Worm (Caenorhabditis elegans) whole organism, L4 larva: ENCODE results near the gene fipr-4.

ENCODE experiments used
- F26F4.8 ChIP-seq: fragments of 200-800 bp; sonication (Bioruptor generic); conservative IDR thresholded peaks from 2 replicates; pipeline ENCODE4 v1.3.6; 2022; ENCODE audit warnings: missing genetic modification characterization, missing compliant biosample characterization
- F37D6.2 ChIP-seq: sonication (generic microtip); optimal IDR thresholded peaks from 2 replicates; lab custom pipeline; 2016; ENCODE audit warnings: mild to moderate bottlenecking, missing genetic modification characterization, missing compliant biosample characterization
- R02D3.7 ChIP-seq: fragments of 150-350 bp; sonication (generic microtip); optimal IDR thresholded peaks from 3 replicates; lab custom pipeline; 2014; ENCODE audit warnings: missing biosample characterization, missing genetic modification characterization
- T26A8.4 ChIP-seq: fragments of 200-800 bp; sonication (Bioruptor generic); IDR thresholded peaks from 2 replicates; pipeline ENCODE4 v1.3.6; 2022; ENCODE audit warnings: missing genetic modification characterization, missing compliant biosample characterization
- Y5F2A.4 ChIP-seq: fragments of 200-800 bp; sonication (Bioruptor generic); optimal IDR thresholded peaks from 2 replicates; lab custom pipeline; 2018; ENCODE audit warnings: mild to moderate bottlenecking, missing genetic modification characterization, missing compliant biosample characterization
- ZK546.5 ChIP-seq, 2 experiments: sonication (generic microtip); optimal IDR thresholded peaks; 2 replicates each; lab custom pipeline; 2017; ENCODE audit warnings: missing biosample characterization in 2 of 2, missing genetic modification characterization in 2 of 2
- aha-1 ChIP-seq: fragments of 150-350 bp; peaks from one replicate; lab custom pipeline; 2014; ENCODE audit warnings: missing biosample characterization, missing genetic modification characterization
- aly-2 ChIP-seq: sonication (generic microtip); optimal IDR thresholded peaks from 2 replicates; lab custom pipeline; 2018; ENCODE audit warnings: missing biosample characterization, missing genetic modification characterization
- ama-1 ChIP-seq: fragments of 150-350 bp; optimal IDR thresholded peaks from 2 replicates; lab custom pipeline; 2014; ENCODE audit warnings: inconsistent platforms, mixed read lengths
- ceh-20 ChIP-seq: fragments of 200-800 bp; sonication (Bioruptor generic); IDR thresholded peaks from 2 replicates; pipeline ENCODE4 v1.3.6; 2022; ENCODE audit warnings: missing genetic modification reagents, missing genetic modification characterization, missing compliant biosample characterization
- ceh-28 ChIP-seq: fragments of 150-350 bp; optimal IDR thresholded peaks from 2 replicates; lab custom pipeline; 2014; ENCODE audit warnings: missing biosample characterization, missing genetic modification reagents, missing genetic modification characterization
- ceh-44 ChIP-seq: fragments of 200-800 bp; sonication (Bioruptor generic); IDR thresholded peaks from 2 replicates; pipeline ENCODE4 v1.3.6; 2022; ENCODE audit warnings: missing genetic modification reagents, missing genetic modification characterization, missing compliant biosample characterization
- ceh-82 ChIP-seq: sonication (generic microtip); optimal IDR thresholded peaks from 2 replicates; lab custom pipeline; 2017; ENCODE audit warnings: missing biosample characterization, missing genetic modification characterization
- daf-16 ChIP-seq, 3 experiments: sonication (generic microtip); optimal IDR thresholded peaks; 2 replicates each; lab custom pipeline; 2016 to 2017; ENCODE audit warnings: missing genetic modification characterization in 3 of 3, missing genetic modification reagents in 3 of 3, mild to moderate bottlenecking in 2 of 3, missing compliant biosample characterization in 2 of 3, missing biosample characterization in 1 of 3, moderate library complexity in 1 of 3
- daf-8 ChIP-seq: fragments of 200-800 bp; sonication (Bioruptor generic); IDR thresholded peaks from 2 replicates; pipeline ENCODE4 v1.3.6; 2022; ENCODE audit warnings: missing genetic modification characterization, missing compliant biosample characterization
- dmd-6 ChIP-seq: fragments of 200-800 bp; sonication (Bioruptor generic); IDR thresholded peaks from 2 replicates; pipeline ENCODE4 v1.3.6; 2022; ENCODE audit warnings: missing genetic modification reagents, missing genetic modification characterization, missing compliant biosample characterization
- dve-1 ChIP-seq: sonication (generic microtip); optimal IDR thresholded peaks from 2 replicates; lab custom pipeline; 2017; ENCODE audit warnings: antibody characterized with exemption, mild to moderate bottlenecking, missing genetic modification characterization, missing compliant biosample characterization; ENCODE audit not compliant: insufficient read depth
- egl-43 ChIP-seq: fragments of 200-800 bp; sonication (Bioruptor generic); IDR thresholded peaks from 2 replicates; pipeline ENCODE4 v1.3.6; 2022; ENCODE audit warnings: missing genetic modification reagents, missing genetic modification characterization, missing compliant biosample characterization
- fos-1 ChIP-seq: fragments of 150-350 bp; optimal IDR thresholded peaks from 2 replicates; lab custom pipeline; 2014; ENCODE audit warnings: missing biosample characterization, missing genetic modification characterization
- hlh-30 ChIP-seq: sonication (generic microtip); optimal IDR thresholded peaks from 2 replicates; lab custom pipeline; 2017; ENCODE audit warnings: antibody characterized with exemption, mild to moderate bottlenecking, missing genetic modification characterization, missing compliant biosample characterization; ENCODE audit not compliant: insufficient read depth
- lsy-2 ChIP-seq, 2 experiments: fragments of 150-350 bp in 1 of 2; sonication (generic microtip) in 1 of 2; optimal IDR thresholded peaks; 2 replicates each; lab custom pipeline; 2014 to 2017; ENCODE audit warnings: missing biosample characterization in 2 of 2, missing genetic modification characterization in 2 of 2
- madf-5 ChIP-seq, 2 experiments: fragments of 200-800 bp; sonication (Bioruptor generic); IDR thresholded peaks; 2 replicates each; pipeline ENCODE4 v1.3.6; 2022; ENCODE audit warnings: missing compliant biosample characterization in 2 of 2, missing genetic modification characterization in 2 of 2
- mdl-1 ChIP-seq, 2 experiments: fragments of 150-350 bp in 1 of 2; sonication (generic microtip) in 1 of 2; optimal IDR thresholded peaks; 2 replicates each; lab custom pipeline; 2014 to 2017; ENCODE audit warnings: missing biosample characterization in 2 of 2, missing genetic modification characterization in 2 of 2
- mep-1 ChIP-seq: fragments of 150-350 bp; sonication (generic microtip); optimal IDR thresholded peaks from 3 replicates; lab custom pipeline; 2014; ENCODE audit warnings: missing biosample characterization, missing genetic modification characterization
- mes-2 ChIP-seq: sonication (generic microtip); optimal IDR thresholded peaks from 2 replicates; lab custom pipeline; 2016; ENCODE audit warnings: missing genotype, mild to moderate bottlenecking, missing genetic modification characterization, missing compliant biosample characterization; ENCODE audit not compliant: poor library complexity, severe bottlenecking
- nhr-11 ChIP-seq: fragments of 150-350 bp; optimal IDR thresholded peaks from 2 replicates; lab custom pipeline; 2014; ENCODE audit warnings: missing biosample characterization, missing genetic modification characterization
- nhr-25 ChIP-seq: sonication (generic microtip); optimal IDR thresholded peaks from 2 replicates; lab custom pipeline; 2017; ENCODE audit warnings: missing genetic modification characterization, mild to moderate bottlenecking, missing compliant biosample characterization, antibody characterized with exemption, moderate library complexity, borderline replicate concordance; ENCODE audit not compliant: insufficient read depth
- nhr-28 ChIP-seq: fragments of 150-350 bp; optimal IDR thresholded peaks from 2 replicates; lab custom pipeline; 2014; ENCODE audit warnings: missing biosample characterization, missing genetic modification characterization
- nhr-42 ChIP-seq: fragments of 200-800 bp; sonication (Bioruptor generic); IDR thresholded peaks from 2 replicates; pipeline ENCODE4 v1.3.6; 2022; ENCODE audit warnings: missing genetic modification characterization, missing compliant biosample characterization
- nhr-48 ChIP-seq: sonication (generic microtip); optimal IDR thresholded peaks from 2 replicates; lab custom pipeline; 2016; ENCODE audit warnings: mild to moderate bottlenecking, missing genetic modification characterization, missing compliant biosample characterization
- nhr-76 ChIP-seq: fragments of 150-350 bp; optimal IDR thresholded peaks from 2 replicates; lab custom pipeline; 2014; ENCODE audit warnings: missing biosample characterization, missing genetic modification characterization
- php-3 ChIP-seq: fragments of 200-800 bp; sonication (Bioruptor generic); IDR thresholded peaks from 2 replicates; pipeline ENCODE4 v1.3.6; 2022; ENCODE audit warnings: missing genetic modification reagents, missing genetic modification characterization, missing compliant biosample characterization
- rbr-2 ChIP-seq: sonication (generic microtip); optimal IDR thresholded peaks from 2 replicates; lab custom pipeline; 2016; ENCODE audit warnings: missing genotype, missing genetic modification characterization, missing compliant biosample characterization
- sdz-12 ChIP-seq: fragments of 200-800 bp; sonication (Bioruptor generic); optimal IDR thresholded peaks from 2 replicates; lab custom pipeline; 2018; ENCODE audit warnings: mild to moderate bottlenecking, missing genetic modification characterization, missing compliant biosample characterization
- snpc-1.2 ChIP-seq: fragments of 200-800 bp; sonication (Bioruptor generic); IDR thresholded peaks from 2 replicates; pipeline ENCODE4 v1.3.6; 2022; ENCODE audit warnings: missing genetic modification reagents, missing genetic modification characterization, missing compliant biosample characterization
- spr-3 ChIP-seq: fragments of 200-800 bp; sonication (Bioruptor generic); optimal IDR thresholded peaks from 2 replicates; lab custom pipeline; 2018; ENCODE audit warnings: mild to moderate bottlenecking, missing genetic modification characterization, missing compliant biosample characterization
- unc-130 ChIP-seq: sonication (generic microtip); optimal IDR thresholded peaks from 2 replicates; lab custom pipeline; 2016; ENCODE audit warnings: missing genetic modification reagents, missing genetic modification characterization, missing compliant biosample characterization
- unc-39 ChIP-seq: sonication (generic microtip); optimal IDR thresholded peaks from 2 replicates; lab custom pipeline; 2017; ENCODE audit warnings: missing biosample characterization, missing genetic modification characterization
- unc-62 ChIP-seq, 3 experiments: fragments of 150-350 bp in 1 of 3; sonication (generic microtip); optimal IDR thresholded peaks in 2 of 3; peaks in 1 of 3; 1 replicate in 1 of 3; 2 replicates in 2 of 3; lab custom pipeline; 2014 to 2017; ENCODE audit warnings: missing biosample characterization in 3 of 3, missing genetic modification characterization in 3 of 3, missing genetic modification reagents in 3 of 3, missing genotype in 1 of 3
- zfp-3 ChIP-seq: fragments of 200-800 bp; sonication (Bioruptor generic); conservative IDR thresholded peaks from 2 replicates; pipeline ENCODE4 v1.3.6; 2022; ENCODE audit warnings: missing genetic modification reagents, missing genetic modification characterization, missing compliant biosample characterization
- zip-11 ChIP-seq: fragments of 200-800 bp; sonication (Bioruptor generic); IDR thresholded peaks from 2 replicates; pipeline ENCODE4 v1.3.6; 2022; ENCODE audit warnings: missing genetic modification characterization, missing compliant biosample characterization
- ztf-7 ChIP-seq: fragments of 150-350 bp; optimal IDR thresholded peaks from 2 replicates; lab custom pipeline; 2014; ENCODE audit warnings: missing biosample characterization, missing genetic modification characterization

The fipr-4 gene

ce11 chrV:10252682-10253081 is 24.4 kb upstream of the fipr-4 start:
- TF ChIP-seq nhr-25 (tag; lab: Kevin White, UChicago) (no peak), sdz-12 (GFP tag; lab: Kevin White, UChicago) (no peak), zfp-3 (GFP tag; lab: Robert Waterston, UW) (no peak), ama-1 (lab: Kevin White, UChicago) (peak; percentile 80), madf-5 (GFP tag; IDR thresholded peaks at IDR 0.05; lab: Robert Waterston, UW) (no peak), nhr-48 (tag; lab: Kevin White, UChicago) (no peak), unc-62 (GFP tag; optimal IDR thresholded peaks at IDR 0.05 in 1 of 2; lab: Kevin White, UChicago) (no peak), unc-62 (tag; optimal IDR thresholded peaks at IDR 0.05; lab: Kevin White, UChicago) (no peak), fos-1 (tag; lab: Kevin White, UChicago) (peak; percentile 23), nhr-11 (no peak), daf-8 (no peak), Y5F2A.4 (GFP tag; lab: Kevin White, UChicago) (no peak), ceh-28 (tag; lab: Kevin White, UChicago) (no peak), aha-1 (tag; lab: Kevin White, UChicago) (peak; percentile 76), unc-130 (GFP tag; lab: Kevin White, UChicago) (no peak), dve-1 (tag; lab: Kevin White, UChicago) (no peak), aly-2 (tag; lab: Kevin White, UChicago) (no peak), nhr-42 (GFP tag; lab: Robert Waterston, UW) (no peak), ZK546.5 (tag; optimal IDR thresholded peaks at IDR 0.05; lab: Kevin White, UChicago) (no peak), nhr-76 (tag; lab: Kevin White, UChicago) (no peak), ceh-82 (tag; lab: Kevin White, UChicago) (no peak), hlh-30 (no peak), lsy-2 (tag; optimal IDR thresholded peaks at IDR 0.05; lab: Kevin White, UChicago) (peak in 1 of 2 experiments; percentile 41), T26A8.4 (no peak), mes-2 (tag; lab: Kevin White, UChicago) (no peak), spr-3 (no peak), ceh-44 (GFP tag; lab: Robert Waterston, UW) (no peak), nhr-28 (tag; lab: Kevin White, UChicago) (no peak), rbr-2 (tag; lab: Kevin White, UChicago) (no peak), R02D3.7 (tag; lab: Kevin White, UChicago) (no peak), mdl-1 (tag; optimal IDR thresholded peaks at IDR 0.05; lab: Kevin White, UChicago) (no peak), ztf-7 (no peak), F26F4.8 (no peak), mep-1 (tag; lab: Kevin White, UChicago) (peak; percentile 8), dmd-6 (GFP tag; lab: Robert Waterston, UW) (no peak), ceh-20 (no peak), snpc-1.2 (no peak), zip-11 (GFP tag; lab: Robert Waterston, UW) (no peak), php-3 (GFP tag; lab: Robert Waterston, UW) (no peak), F37D6.2 (tag; lab: Kevin White, UChicago) (no peak), daf-16 (GFP tag; optimal IDR thresholded peaks at IDR 0.05; lab: Kevin White, UChicago) (no peak), daf-16 (tag; optimal IDR thresholded peaks at IDR 0.05; lab: Kevin White, UChicago) (peak; percentile 15)

DNA sequence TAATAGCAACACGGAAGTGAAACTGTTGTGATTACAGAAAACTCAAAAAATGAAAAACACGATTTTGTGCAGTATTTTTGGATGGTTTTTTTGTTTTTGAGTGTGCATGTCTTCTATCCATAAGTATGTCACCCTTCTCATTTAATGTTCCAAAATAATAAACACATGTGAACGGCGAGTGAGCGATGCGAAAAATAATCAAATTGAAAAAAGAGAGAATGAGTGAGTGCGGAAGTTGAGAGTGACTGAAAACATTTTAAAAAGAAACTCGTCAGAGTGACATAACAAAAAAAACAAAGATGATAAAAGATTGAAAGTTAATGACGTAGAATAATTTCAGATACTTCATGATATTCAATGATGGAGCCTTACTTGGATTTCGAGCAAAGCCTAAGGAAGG is 21.3 kb upstream of the fipr-4 start:
- TF ChIP-seq daf-16 (GFP tag; optimal IDR thresholded peaks at IDR 0.05; lab: Kevin White, UChicago), result peak in 1 of 2 experiments; percentile 72
- peak; percentile 7 for TF ChIP-seq daf-16 (tag; optimal IDR thresholded peaks at IDR 0.05; lab: Kevin White, UChicago)
- TF ChIP-seq egl-43 (GFP tag; lab: Robert Waterston, UW), result no peak
- TF ChIP-seq aha-1 (tag; lab: Kevin White, UChicago), result peak; percentile 94
- no peak for TF ChIP-seq unc-39 (tag; lab: Kevin White, UChicago)
